Fruit fly (Drosophila melanogaster) whole organism, wandering third instar larva: ENCODE measurements around the gene her.

Experiments used
- Abd-B ChIP-seq: fragments of >200 bp; optimal IDR thresholded peaks from 2 replicates; lab custom pipeline; 2017; ENCODE audit warnings: missing biosample characterization, missing genetic modification characterization
- CG9705 ChIP-seq: fragments of 200-800 bp; sonication (Bioruptor generic); optimal IDR thresholded peaks from 2 replicates; lab custom pipeline; 2018; ENCODE audit warnings: missing biosample characterization, mild to moderate bottlenecking, missing genetic modification characterization
- CrebA ChIP-seq: fragments of 200-800 bp; sonication (Bioruptor generic); optimal IDR thresholded peaks from 2 replicates; lab custom pipeline; 2016; ENCODE audit warnings: missing biosample characterization, mild to moderate bottlenecking, missing genetic modification characterization, borderline replicate concordance
- Dfd ChIP-seq: fragments of >200 bp; optimal IDR thresholded peaks from 2 replicates; lab custom pipeline; 2017; ENCODE audit warnings: missing biosample characterization, missing genetic modification characterization
- Dif ChIP-seq: fragments of 200-275, 200-300 bp; sonication (Bioruptor generic); optimal IDR thresholded peaks from 2 replicates; lab custom pipeline; 2018; ENCODE audit warnings: missing biosample characterization, missing genetic modification characterization; ENCODE audit not compliant: partially characterized antibody
- HLH106 ChIP-seq: fragments of 200-800 bp; optimal IDR thresholded peaks from 3 replicates; lab custom pipeline; 2019; ENCODE audit warnings: missing biosample characterization, mild to moderate bottlenecking, missing genetic modification characterization, moderate library complexity
- Hr78 ChIP-seq: fragments of >200 bp; optimal IDR thresholded peaks from 2 replicates; lab custom pipeline; 2017; ENCODE audit warnings: missing biosample characterization, missing genetic modification characterization
- Hr83 ChIP-seq: fragments of 200-300 bp; sonication (Bioruptor generic); optimal IDR thresholded peaks from 2 replicates; lab custom pipeline; 2016; ENCODE audit warnings: missing biosample characterization, mild to moderate bottlenecking, missing genetic modification characterization, moderate library complexity; ENCODE audit not compliant: poor library complexity, severe bottlenecking
- Jra ChIP-seq: sonication (Bioruptor generic); optimal IDR thresholded peaks from 2 replicates; lab custom pipeline; 2016; ENCODE audit warnings: missing biosample characterization, missing genetic modification characterization
- Mio ChIP-seq: sonication (Bioruptor generic); optimal IDR thresholded peaks from 2 replicates; lab custom pipeline; 2016; ENCODE audit warnings: missing biosample characterization, missing genetic modification characterization
- Myc ChIP-seq: fragments of >200 bp; optimal IDR thresholded peaks from 2 replicates; lab custom pipeline; 2017
- N ChIP-seq: fragments of >200 bp; optimal IDR thresholded peaks from 2 replicates; lab custom pipeline; 2018; ENCODE audit warnings: missing biosample characterization, missing external identifiers, missing genetic modification characterization
- OdsH ChIP-seq: fragments of 200-800 bp; sonication (Bioruptor generic); optimal IDR thresholded peaks from 2 replicates; lab custom pipeline; 2016; ENCODE audit warnings: missing biosample characterization, mild to moderate bottlenecking, missing genetic modification characterization
- Rel ChIP-seq, 2 experiments: fragments of 200-800 bp; sonication (Bioruptor generic) in 1 of 2; optimal IDR thresholded peaks; 2 replicates in 1 of 2; 3 replicates in 1 of 2; lab custom pipeline; 2016 to 2019; ENCODE audit warnings: mild to moderate bottlenecking in 2 of 2, missing biosample characterization in 2 of 2, missing genetic modification characterization in 2 of 2, moderate library complexity in 1 of 2
- Sp1 ChIP-seq: fragments of 200-800 bp; sonication (Bioruptor generic); optimal IDR thresholded peaks from 3 replicates; lab custom pipeline; 2019; ENCODE audit warnings: missing biosample characterization, mild to moderate bottlenecking, missing genetic modification characterization, moderate library complexity
- Vsx2 ChIP-seq: fragments of 200-300, 225-300 bp; sonication (Bioruptor generic); optimal IDR thresholded peaks from 2 replicates; lab custom pipeline; 2018; ENCODE audit warnings: missing biosample characterization, missing genetic modification characterization; ENCODE audit not compliant: partially characterized antibody
- br ChIP-seq: fragments of 200-800 bp; sonication (Bioruptor generic); optimal IDR thresholded peaks from 2 replicates; lab custom pipeline; 2016; ENCODE audit warnings: missing biosample characterization, missing genetic modification characterization
- dmrt93B ChIP-seq: fragments of 200-800 bp; sonication (Bioruptor generic); optimal IDR thresholded peaks from 2 replicates; lab custom pipeline; 2018; ENCODE audit warnings: missing biosample characterization, mild to moderate bottlenecking, missing genetic modification characterization
- dsf ChIP-seq: sonication (Bioruptor generic); optimal IDR thresholded peaks from 2 replicates; lab custom pipeline; 2016; ENCODE audit warnings: missing biosample characterization, missing genetic modification characterization, borderline replicate concordance
- ey ChIP-seq: fragments of 200-800 bp; sonication (Bioruptor generic); optimal IDR thresholded peaks from 2 replicates; lab custom pipeline; 2016; ENCODE audit warnings: missing biosample characterization, missing genetic modification characterization
- foxo ChIP-seq, 2 experiments: fragments of 200-800 bp; sonication (Bioruptor generic); optimal IDR thresholded peaks; 2 replicates in 1 of 2; 3 replicates in 1 of 2; lab custom pipeline; 2016 to 2017; ENCODE audit warnings: missing biosample characterization in 2 of 2, missing genetic modification characterization in 2 of 2
- fru ChIP-seq: fragments of 200-800 bp; sonication (Bioruptor generic); optimal IDR thresholded peaks from 3 replicates; lab custom pipeline; 2016; ENCODE audit warnings: missing biosample characterization, mild to moderate bottlenecking, missing genetic modification characterization
- h ChIP-seq: fragments of 200-800 bp; sonication (Bioruptor generic); optimal IDR thresholded peaks from 3 replicates; lab custom pipeline; 2016; ENCODE audit warnings: missing biosample characterization, mild to moderate bottlenecking, missing genetic modification characterization
- jim ChIP-seq: fragments of 175-275, 200-325 bp; sonication (Bioruptor generic); optimal IDR thresholded peaks from 2 replicates; lab custom pipeline; 2016; ENCODE audit warnings: missing biosample characterization, mild to moderate bottlenecking, missing genetic modification characterization
- lola ChIP-seq: fragments of >200 bp; optimal IDR thresholded peaks from 2 replicates; lab custom pipeline; 2017; ENCODE audit warnings: missing biosample characterization, missing genetic modification characterization
- psq ChIP-seq: fragments of 200-800 bp; sonication (Bioruptor generic); optimal IDR thresholded peaks from 3 replicates; lab custom pipeline; 2017; ENCODE audit warnings: missing biosample characterization, mild to moderate bottlenecking, missing genetic modification characterization, moderate library complexity
- rgr ChIP-seq: fragments of 200-800 bp; sonication (Bioruptor generic); optimal IDR thresholded peaks from 3 replicates; lab custom pipeline; 2016; ENCODE audit warnings: missing biosample characterization, mild to moderate bottlenecking, missing genetic modification characterization
- sage ChIP-seq: fragments of 200-800 bp; sonication (Bioruptor generic); optimal IDR thresholded peaks from 2 replicates; lab custom pipeline; 2016; ENCODE audit warnings: missing biosample characterization, mild to moderate bottlenecking, missing genetic modification characterization
- sv ChIP-seq: fragments of 200-800 bp; sonication (Bioruptor generic); optimal IDR thresholded peaks from 3 replicates; lab custom pipeline; 2016; ENCODE audit warnings: missing biosample characterization, missing genetic modification characterization
- tai ChIP-seq: sonication (Bioruptor generic); optimal IDR thresholded peaks from 2 replicates; lab custom pipeline; 2016; ENCODE audit warnings: missing biosample characterization, missing genetic modification characterization
- woc ChIP-seq: sonication (Bioruptor generic); optimal IDR thresholded peaks from 2 replicates; lab custom pipeline; 2016; ENCODE audit warnings: missing biosample characterization, mild to moderate bottlenecking, missing genetic modification characterization

Gene her

dm6 chr2L:16657467-16657866, 19.5 kb upstream of the her start:
- peak; percentile 79 for TF ChIP-seq Dfd (GFP tag; lab: Kevin White, UChicago)
- no peak for TF ChIP-seq ey (GFP tag; lab: Kevin White, UChicago)
- no peak for TF ChIP-seq psq (GFP tag; lab: Kevin White, UChicago)
- no peak for TF ChIP-seq rgr (GFP tag; lab: Kevin White, UChicago)
- TF ChIP-seq lola (GFP tag; lab: Kevin White, UChicago) = no peak

DNA sequence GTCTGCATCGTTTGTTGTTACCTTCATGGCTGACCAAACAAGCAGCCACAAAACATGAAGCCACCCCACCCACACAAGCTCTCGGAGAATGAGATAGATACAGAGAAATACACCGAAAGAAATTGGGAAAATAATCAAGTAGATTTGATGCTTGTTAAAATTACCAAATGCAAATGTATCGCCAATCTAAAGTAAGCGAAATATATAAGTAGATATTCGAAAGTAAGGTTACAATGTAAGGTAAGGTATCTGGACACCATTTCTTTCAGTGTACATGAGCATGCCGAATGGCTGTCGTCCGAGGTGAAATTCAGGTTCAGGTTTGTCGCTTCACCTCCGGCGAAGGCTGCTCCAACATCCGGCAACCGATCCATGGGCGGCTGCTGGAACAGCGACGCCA, 4.7 kb upstream of the her start:
- no peak for TF ChIP-seq woc (GFP tag; lab: Kevin White, UChicago)
- TF ChIP-seq dmrt93B (GFP tag; lab: Kevin White, UChicago) = no peak
- no peak for TF ChIP-seq Jra (GFP tag; lab: Kevin White, UChicago)
- TF ChIP-seq, all 38 proteins: peak for 0

DNA sequence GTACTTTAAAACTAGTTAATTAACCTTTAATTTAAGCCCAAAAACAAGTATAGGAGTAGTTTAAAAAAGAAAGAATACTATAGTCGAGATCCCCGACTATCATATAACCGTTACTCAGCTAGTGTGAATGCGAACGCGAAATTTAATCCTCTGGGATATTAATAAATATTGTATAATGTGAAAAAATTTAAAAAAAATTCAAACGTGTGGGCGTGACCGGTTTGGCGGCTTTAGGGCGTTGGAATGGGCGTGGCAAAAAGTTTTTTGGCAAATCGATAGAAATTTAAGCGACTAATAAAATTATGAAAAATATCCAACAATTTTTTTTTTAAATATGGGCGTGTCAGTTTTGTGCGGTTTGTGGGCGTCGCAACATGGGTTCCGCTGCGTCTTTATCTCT, 2.1 kb downstream of the her start:
- no peak for TF ChIP-seq psq (GFP tag; lab: Kevin White, UChicago)
- TF ChIP-seq Dfd (GFP tag; lab: Kevin White, UChicago) = peak; percentile 87
- TF ChIP-seq sv (GFP tag; lab: Kevin White, UChicago) = no peak

- TF ChIP-seq foxo (GFP tag; optimal IDR thresholded peaks at IDR 0.05; lab: Kevin White, UChicago) (peak in 1 of 2 experiments; percentile 19), woc (GFP tag; lab: Kevin White, UChicago) (no peak), rgr (GFP tag; lab: Kevin White, UChicago) (peak; percentile 6), br (GFP tag; lab: Kevin White, UChicago) (peak; percentile 37), CrebA (no peak), Abd-B (GFP tag; lab: Kevin White, UChicago) (no peak), Sp1 (GFP tag; lab: Kevin White, UChicago) (peak; percentile 35), sage (no peak), dsf (GFP tag; lab: Kevin White, UChicago) (no peak), Rel (GFP tag; optimal IDR thresholded peaks at IDR 0.05; lab: Kevin White, UChicago) (no peak), Rel (tag; optimal IDR thresholded peaks at IDR 0.05; lab: Kevin White, UChicago) (peak; percentile 33), Mio (GFP tag; lab: Kevin White, UChicago) (no peak), N (GFP tag; lab: Kevin White, UChicago) (no peak), Vsx2 (GFP tag; lab: Kevin White, UChicago) (no peak), tai (GFP tag; lab: Kevin White, UChicago) (no peak), Dif (GFP tag; lab: Kevin White, UChicago) (no peak), OdsH (GFP tag; lab: Kevin White, UChicago) (peak; percentile 37), fru (peak; percentile 24), ey (GFP tag; lab: Kevin White, UChicago) (no peak), Hr83 (GFP tag; lab: Kevin White, UChicago) (peak; percentile 22), jim (GFP tag; lab: Kevin White, UChicago) (no peak), psq (GFP tag; lab: Kevin White, UChicago) (no peak), Hr78 (GFP tag; lab: Kevin White, UChicago) (no peak), h (GFP tag; lab: Kevin White, UChicago) (no peak), HLH106 (no peak), Myc (lab: Kevin White, UChicago) (peak; percentile 58)
Observed at dm6 chr2L:16679817-16680683, 3.1 kb downstream of the her start, which contains the start of the genes grp and squ. grp (plus strand) TSS chr2L:16680054. squ (plus strand) TSS chr2L:16680054.

DNA sequence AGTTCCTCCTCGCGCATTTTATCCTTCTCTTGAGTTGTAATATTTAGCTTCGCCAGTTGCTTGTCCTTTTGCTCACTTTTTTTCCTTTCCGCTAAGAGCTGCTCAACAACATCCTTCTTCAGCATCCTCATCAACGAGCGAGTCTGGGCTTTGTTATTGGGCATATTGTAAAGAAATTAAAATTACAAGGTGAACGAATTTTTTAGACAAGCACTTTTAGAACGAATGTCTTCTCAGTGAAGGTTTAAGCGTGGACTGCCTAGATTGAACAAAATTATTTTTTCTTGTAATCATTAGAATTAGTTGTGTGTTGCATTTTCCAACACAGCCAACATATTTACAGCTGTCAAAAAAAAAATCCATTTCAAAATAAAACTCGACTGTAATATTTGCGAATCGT, 5.2 kb downstream of the her start, which contains the start of gene CG33552:
Gene CG33552, plus strand, starts transcription at position 301 of the 400 bp plus-strand sequence.
- TF ChIP-seq foxo (GFP tag; optimal IDR thresholded peaks at IDR 0.05; lab: Kevin White, UChicago) = no peak
- no peak for TF ChIP-seq psq (GFP tag; lab: Kevin White, UChicago)
- TF ChIP-seq Dif (GFP tag; lab: Kevin White, UChicago) = no peak
- no peak for TF ChIP-seq fru
- TF ChIP-seq CG9705 (GFP tag; lab: Kevin White, UChicago) = no peak
- no peak for TF ChIP-seq Hr83 (GFP tag; lab: Kevin White, UChicago)
- no peak for TF ChIP-seq Dfd (GFP tag; lab: Kevin White, UChicago)
- TF ChIP-seq, all 38 proteins: peak for 0
